Fruit fly (Drosophila melanogaster): ENCODE measurements around the gene CG15369.

CG15369 gene

DNA sequence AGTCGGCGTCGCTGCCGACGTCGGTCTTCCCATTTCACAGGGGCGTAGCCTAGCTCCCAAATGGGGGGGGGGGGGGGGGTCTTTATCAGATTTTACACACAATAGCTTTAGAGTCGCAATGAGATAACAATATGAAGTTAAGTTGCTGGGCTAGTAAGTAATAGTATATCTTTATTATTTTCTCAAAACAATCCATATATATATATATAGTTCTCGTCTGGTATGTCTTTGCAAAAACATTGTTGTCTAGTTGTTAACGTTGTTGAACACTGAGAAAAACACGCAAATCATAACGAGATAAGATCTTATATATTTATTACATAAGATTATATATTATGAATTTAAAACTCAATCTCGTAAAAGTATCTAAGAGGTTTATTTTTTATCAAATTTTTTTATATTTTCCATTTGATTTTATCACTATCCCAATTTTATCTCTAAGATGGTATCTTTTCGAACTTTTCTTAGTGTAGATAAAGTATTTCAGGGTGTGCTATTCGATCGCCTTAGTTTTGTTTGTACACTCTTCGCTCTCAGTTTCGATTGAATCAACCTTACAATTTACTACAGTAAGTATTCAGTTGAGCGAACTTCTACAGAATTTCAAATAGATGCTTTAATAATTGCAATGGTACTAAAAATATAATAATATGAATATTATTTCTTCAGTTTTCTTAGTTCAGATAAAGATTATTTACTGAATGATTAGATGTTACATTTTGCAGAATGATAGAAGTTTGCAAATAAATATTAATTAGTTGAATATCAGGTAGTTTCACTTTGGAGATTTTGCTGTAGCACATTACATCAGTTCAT is 14.6 kb upstream of the CG15369 start (continued):
- TF ChIP-seq lmd (GFP tag; IDR thresholded peaks at IDR 0.05), result peak; percentile 80; the same call in 1 of the 2 replicates
- no peak for TF ChIP-seq MESR4 (GFP tag; optimal IDR thresholded peaks at IDR 0.05)
- TF ChIP-seq yki (optimal IDR thresholded peaks at IDR 0.05), result no peak

DNA sequence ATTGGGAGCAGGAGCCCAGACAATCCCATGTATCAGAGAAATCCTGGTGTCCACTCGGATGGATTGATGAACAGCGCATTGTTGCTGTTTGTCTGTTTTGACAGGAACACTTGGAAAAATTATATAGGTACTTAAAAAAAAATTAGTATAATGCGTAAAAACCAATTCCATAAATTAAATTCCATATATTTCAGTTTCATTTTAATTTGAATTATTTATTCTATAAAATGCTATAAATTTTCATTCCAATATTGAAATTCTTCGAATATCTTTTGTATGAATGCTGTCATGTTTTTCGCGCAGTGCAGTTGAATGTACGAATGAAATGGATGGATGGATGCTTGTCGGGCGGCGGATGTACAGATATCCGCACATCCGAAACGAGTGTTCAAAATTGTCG is 5.9 kb upstream of the CG15369 start, which contains the start of gene SmydA-9:
TSS of gene SmydA-9 (minus strand) at position 101 of the 400 bp plus-strand sequence.
- TF ChIP-seq HLH3B (GFP tag; IDR thresholded peaks at IDR 0.05) (peak; percentile 25; the same call in 1 of the 2 replicates), CG11504 (tag; optimal IDR thresholded peaks at IDR 0.05) (peak; percentile 24), gem (tag; optimal IDR thresholded peaks at IDR 0.05) (peak; percentile 18), esg (GFP tag; conservative IDR thresholded peaks at IDR 0.05) (no peak), HLH4C (GFP tag; IDR thresholded peaks at IDR 0.05; ENCODE audit: partially characterized antibody) (no peak), Myb (GFP tag; optimal IDR thresholded peaks at IDR 0.05) (no peak), row (GFP tag; IDR thresholded peaks at IDR 0.05) (peak; percentile 32; the same call in 2 of the 3 replicates)

DNA sequence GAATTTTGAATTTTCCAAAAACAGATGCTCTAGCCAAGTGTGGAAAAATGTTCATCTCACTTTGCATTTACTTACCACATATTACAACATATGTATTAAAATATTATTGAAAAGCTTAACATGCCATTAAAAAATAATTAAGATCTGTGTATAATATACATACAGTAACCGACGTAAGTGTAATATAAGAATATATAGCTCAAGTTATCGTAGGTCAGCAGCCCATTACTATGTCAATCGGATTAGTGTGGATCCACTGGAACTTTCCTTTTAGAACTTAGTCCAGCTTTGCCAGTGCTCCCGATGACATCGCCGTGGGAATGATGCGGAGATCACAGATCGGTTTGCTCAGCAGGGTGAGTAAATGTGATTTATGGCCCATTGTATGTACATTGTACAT is 2.1 kb upstream of the CG15369 start, which contains the start of gene Obp8a:
TSS of gene Obp8a (plus strand) at position 301 of the 400 bp plus-strand sequence.
- TF ChIP-seq ATbp (GFP tag; optimal IDR thresholded peaks at IDR 0.05) (no peak), tll (GFP tag; optimal IDR thresholded peaks at IDR 0.05) (no peak), Mad (GFP tag; optimal IDR thresholded peaks at IDR 0.05) (no peak), CG16813 (GFP tag; IDR thresholded peaks at IDR 0.05; ENCODE audit: partially characterized antibody) (no peak), CG13624 (GFP tag; optimal IDR thresholded peaks at IDR 0.05) (no peak), BEAF-32 (GFP tag; optimal IDR thresholded peaks at IDR 0.05) (no peak), CG15696 (tag; optimal IDR thresholded peaks at IDR 0.05) (no peak)

DNA sequence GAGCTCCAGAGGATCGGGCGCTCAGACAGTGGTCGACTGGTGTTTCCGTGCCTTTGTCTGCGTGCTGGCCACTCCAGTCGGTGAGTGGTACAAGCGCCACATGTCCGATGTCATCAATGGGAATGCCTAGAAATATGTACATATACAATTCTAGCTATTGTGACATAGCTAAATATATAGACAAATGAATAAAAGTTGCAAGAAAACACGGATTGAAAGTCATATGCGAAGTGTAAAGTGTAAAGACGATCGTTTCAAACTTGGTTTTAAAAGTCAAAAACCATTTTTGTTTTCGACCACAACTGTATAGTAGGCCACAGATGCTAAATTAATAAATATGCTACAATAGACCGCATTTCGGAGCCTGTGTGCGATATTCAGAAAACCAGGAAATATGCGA is 1.2 kb upstream of the CG15369 start, which contains the start of gene CG15368:
TSS of gene CG15368 (plus strand) at position 301 of the 400 bp plus-strand sequence.
- TF ChIP-seq Dll (GFP tag; IDR thresholded peaks at IDR 0.05; ENCODE audit: partially characterized antibody) (no peak), crp (GFP tag; optimal IDR thresholded peaks at IDR 0.05) (no peak), sisA (GFP tag; IDR thresholded peaks at IDR 0.05) (no peak), CG11085 (GFP tag; IDR thresholded peaks at IDR 0.05) (no peak), CG18619 (GFP tag; optimal IDR thresholded peaks at IDR 0.05) (no peak), CG3995 (GFP tag; optimal IDR thresholded peaks at IDR 0.05) (no peak), CG10209 (GFP tag; optimal IDR thresholded peaks at IDR 0.05) (no peak), CrebB (tag; optimal IDR thresholded peaks at IDR 0.05) (no peak), CG9876 (GFP tag; optimal IDR thresholded peaks at IDR 0.05) (no peak), CG7357 (GFP tag; IDR thresholded peaks at IDR 0.05) (no peak), klu (GFP tag; IDR thresholded peaks at IDR 0.05) (no peak), CG14667 (GFP tag; IDR thresholded peaks at IDR 0.05) (no peak)

DNA sequence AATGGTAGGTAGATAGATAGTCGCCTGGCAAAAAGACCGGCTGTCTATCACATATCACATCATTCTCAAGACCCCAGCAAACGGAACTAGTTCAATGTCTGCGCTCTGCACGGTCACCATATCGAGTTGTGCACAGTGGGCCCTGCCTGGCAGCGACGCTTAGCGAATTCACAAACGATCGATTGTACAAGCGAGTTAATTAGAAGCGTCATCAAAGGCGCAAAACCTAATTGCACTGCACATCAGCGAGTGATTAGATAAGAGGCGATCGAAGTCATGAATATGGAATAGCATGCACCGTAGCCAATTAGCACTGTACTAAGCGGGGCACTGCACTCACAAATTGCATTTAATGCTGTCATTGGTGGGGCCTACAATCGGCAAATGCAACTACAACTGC is 3.8 kb downstream of the CG15369 start:
- TF ChIP-seq bsh (GFP tag; optimal IDR thresholded peaks at IDR 0.05) (peak in 1 of 2 experiments; percentile 52), gcm2 (GFP tag; optimal IDR thresholded peaks at IDR 0.05) (no peak), CG17829 (tag; optimal IDR thresholded peaks at IDR 0.05) (peak; percentile 6), CG11093 (GFP tag; IDR thresholded peaks at IDR 0.05) (peak; percentile 41; the same call in 1 of the 3 replicates), CG1529 (GFP tag; optimal IDR thresholded peaks at IDR 0.05) (no peak), CG43689 (GFP tag; IDR thresholded peaks at IDR 0.05) (no peak), CG6272 (GFP tag; IDR thresholded peaks at IDR 0.05) (0 out of 2 replicates have a peak, but pooled peaks have one; percentile 27), fd96Cb (tag; optimal IDR thresholded peaks at IDR 0.05) (peak; percentile 35), CG4820 (GFP tag; optimal IDR thresholded peaks at IDR 0.05) (peak; percentile 14), tx (GFP tag; optimal IDR thresholded peaks at IDR 0.05) (no peak), CG9727 (GFP tag; optimal IDR thresholded peaks at IDR 0.05) (no peak), CG7839 (tag; optimal IDR thresholded peaks at IDR 0.05) (peak; percentile 23), dysf (GFP tag; IDR thresholded peaks at IDR 0.05) (peak; percentile 45; the same call in 1 of the 3 replicates), CG4328 (GFP tag; optimal IDR thresholded peaks at IDR 0.05) (no peak)

All from whole organism, embryonic.